Fruit fly (Drosophila melanogaster): ENCODE measurements around the gene Mrp4.

Mrp4 gene

DNA sequence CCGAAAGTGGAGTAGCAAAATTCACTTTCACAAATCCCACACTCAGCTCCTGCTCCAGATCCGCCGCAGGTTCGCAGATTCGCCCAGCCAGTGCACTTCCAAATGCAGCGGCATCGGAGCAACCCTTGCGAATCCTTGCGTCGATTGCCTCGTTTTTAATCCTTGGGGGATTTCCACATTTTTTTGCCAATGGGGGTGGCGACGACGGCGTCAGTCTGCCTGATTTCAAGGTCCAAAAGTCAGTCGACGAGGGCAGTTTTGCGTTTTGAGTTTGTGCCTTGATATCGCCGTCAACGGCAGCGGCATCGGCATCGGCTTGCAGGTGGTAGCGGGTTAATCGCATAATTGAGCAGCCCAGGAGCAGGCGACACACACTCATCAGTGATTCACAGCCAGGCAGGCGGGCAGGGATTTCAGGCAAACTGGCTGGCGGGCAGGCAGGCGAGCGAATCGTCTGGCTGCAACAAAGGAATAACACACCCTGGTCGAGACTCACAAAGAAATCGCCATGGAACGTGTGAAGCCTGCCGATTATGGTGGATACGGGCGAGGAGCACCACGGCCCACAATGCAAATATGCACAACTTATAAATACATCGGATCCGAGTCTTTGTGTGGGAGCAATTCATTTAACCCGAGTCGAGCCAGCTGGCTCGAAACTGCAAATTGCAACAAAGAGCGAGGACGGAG is 46.5 kb downstream of the Mrp4 start:
- TF ChIP-seq Rel (GFP tag; optimal IDR thresholded peaks at IDR 0.05) (no peak), Rel (tag; optimal IDR thresholded peaks at IDR 0.05) (peak; percentile 22), Hr78 (GFP tag; optimal IDR thresholded peaks at IDR 0.05) (no peak)

DNA sequence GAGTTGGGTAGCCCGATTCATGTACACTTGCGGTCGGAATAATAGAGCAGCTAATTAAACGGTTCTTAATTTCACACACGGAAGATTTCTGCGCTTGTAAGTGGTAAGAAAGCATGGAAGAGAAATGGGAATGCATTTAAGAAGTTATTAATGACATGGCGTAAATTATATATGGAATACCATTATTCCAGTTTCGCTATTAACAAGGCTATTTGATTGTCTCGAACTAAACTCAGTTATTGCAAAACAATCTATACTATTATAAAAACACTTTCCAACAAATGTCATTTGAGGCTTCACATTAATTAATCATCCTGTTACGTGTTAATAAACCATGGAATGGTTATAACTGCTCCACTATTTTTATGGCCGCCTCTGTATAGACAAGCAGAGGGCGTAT is 47.2 kb downstream of the Mrp4 start:
- TF ChIP-seq fru (GFP tag; optimal IDR thresholded peaks at IDR 0.05) (no peak), Abd-B (GFP tag; optimal IDR thresholded peaks at IDR 0.05) (no peak), psq (GFP tag; optimal IDR thresholded peaks at IDR 0.05) (no peak), Sp1 (GFP tag; optimal IDR thresholded peaks at IDR 0.05) (no peak), dmrt93B (GFP tag; optimal IDR thresholded peaks at IDR 0.05) (no peak), CG9705 (GFP tag; optimal IDR thresholded peaks at IDR 0.05) (no peak)

DNA sequence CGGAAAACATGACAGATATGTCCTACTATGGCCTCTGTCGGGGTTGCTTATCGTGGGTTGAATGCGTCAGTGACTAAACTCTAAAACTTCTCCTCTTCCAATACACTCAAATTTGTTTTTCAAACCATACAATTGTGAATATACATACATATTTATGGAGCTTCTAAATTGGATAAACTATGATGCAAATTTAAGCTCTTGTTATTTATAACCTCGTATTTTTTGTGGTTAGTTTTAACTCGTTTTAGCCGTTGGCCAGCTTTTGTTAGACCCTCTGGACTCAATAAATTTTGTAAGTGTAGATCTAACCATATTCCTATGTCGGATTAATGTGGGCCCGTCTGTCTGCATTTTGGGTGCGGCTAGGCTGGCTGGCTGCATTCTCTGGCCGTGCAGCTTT is 48.3 kb downstream of the Mrp4 start:
- TF ChIP-seq sage (GFP tag; optimal IDR thresholded peaks at IDR 0.05) (no peak), brk (GFP tag; optimal IDR thresholded peaks at IDR 0.05) (no peak), CG9705 (GFP tag; optimal IDR thresholded peaks at IDR 0.05) (no peak), pan (optimal IDR thresholded peaks at IDR 0.05) (no peak), CrebA (GFP tag; optimal IDR thresholded peaks at IDR 0.05; ENCODE audit: borderline replicate concordance) (no peak), jim (GFP tag; optimal IDR thresholded peaks at IDR 0.05) (no peak), Dfd (GFP tag; optimal IDR thresholded peaks at IDR 0.05) (no peak)

- TF ChIP-seq HLH106 (tag; optimal IDR thresholded peaks at IDR 0.05) (no peak), h (GFP tag; optimal IDR thresholded peaks at IDR 0.05) (no peak), usp (GFP tag; optimal IDR thresholded peaks at IDR 0.05) (no peak), pan (optimal IDR thresholded peaks at IDR 0.05) (no peak), Jra (GFP tag; optimal IDR thresholded peaks at IDR 0.05) (no peak), jim (GFP tag; optimal IDR thresholded peaks at IDR 0.05) (no peak), CrebA (GFP tag; optimal IDR thresholded peaks at IDR 0.05; ENCODE audit: borderline replicate concordance) (no peak), foxo (GFP tag; optimal IDR thresholded peaks at IDR 0.05) (no peak)
Measured at dm6 chr3R:11617849-11618248, 48.8 kb downstream of the Mrp4 start.

dm6 chr3R:11618879-11619278 is 49.8 kb downstream of the Mrp4 start:
- TF ChIP-seq Abd-B (GFP tag; optimal IDR thresholded peaks at IDR 0.05) (no peak), Rel (GFP tag; optimal IDR thresholded peaks at IDR 0.05) (no peak), Rel (tag; optimal IDR thresholded peaks at IDR 0.05) (no peak), psq (GFP tag; optimal IDR thresholded peaks at IDR 0.05) (no peak), brk (GFP tag; optimal IDR thresholded peaks at IDR 0.05) (no peak), HLH106 (tag; optimal IDR thresholded peaks at IDR 0.05) (no peak), CG32264 (GFP tag; optimal IDR thresholded peaks at IDR 0.05) (no peak), Hr83 (GFP tag; optimal IDR thresholded peaks at IDR 0.05; ENCODE audit: poor library complexity, severe bottlenecking) (no peak), tai (GFP tag; optimal IDR thresholded peaks at IDR 0.05) (no peak), fru (GFP tag; optimal IDR thresholded peaks at IDR 0.05) (no peak), CG9705 (GFP tag; optimal IDR thresholded peaks at IDR 0.05) (no peak), h (GFP tag; optimal IDR thresholded peaks at IDR 0.05) (no peak), dl (GFP tag; optimal IDR thresholded peaks at IDR 0.05; ENCODE audit: insufficient read depth in 1 of 2, partially characterized antibody in 2 of 2) (no peak), Hr78 (GFP tag; optimal IDR thresholded peaks at IDR 0.05) (no peak)

DNA sequence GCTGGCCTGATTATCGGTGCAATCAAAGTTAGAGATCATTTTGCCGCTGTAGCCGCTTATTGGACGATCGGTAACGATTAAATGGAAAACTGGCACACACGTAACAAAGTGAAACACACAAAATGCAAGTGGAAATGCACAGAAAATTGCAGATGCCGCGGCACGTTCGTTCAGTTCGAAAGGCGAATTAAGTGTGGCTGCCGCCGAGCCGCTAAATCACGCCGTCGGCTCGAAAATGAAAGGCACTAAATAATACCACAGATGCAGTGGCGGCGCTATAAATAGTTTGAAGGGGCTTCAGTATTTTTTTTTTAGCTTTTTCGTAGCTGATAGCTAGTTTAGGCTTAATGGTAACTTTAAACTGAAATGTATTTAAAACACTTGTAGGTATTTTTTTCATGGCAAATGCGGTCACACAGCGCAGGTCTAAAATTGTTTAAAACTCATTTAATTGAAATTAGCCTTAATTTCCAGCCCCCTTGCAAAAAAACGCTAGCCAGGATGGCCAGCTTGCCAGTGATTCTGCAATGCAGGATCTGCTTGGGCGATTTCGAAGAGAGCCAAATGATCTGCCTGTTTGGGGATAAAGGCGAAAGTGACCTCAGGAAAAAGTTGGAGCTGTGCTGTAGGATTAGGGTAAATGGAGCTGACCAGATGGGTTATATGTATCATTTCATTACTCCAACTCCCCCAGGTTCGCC is 50.8 kb downstream of the Mrp4 start, which contains the start of the genes Jupiter and CG14710:
Jupiter (minus strand) TSS at position 198 of the 701 bp plus-strand sequence.
CG14710 (plus strand) TSS at position 382 of the 701 bp plus-strand sequence.
- peak; percentile 76 for TF ChIP-seq Hnf4 (GFP tag; optimal IDR thresholded peaks at IDR 0.05)
- TF ChIP-seq Mio (GFP tag; optimal IDR thresholded peaks at IDR 0.05): no peak
- peak; percentile 62 for TF ChIP-seq sv (GFP tag; optimal IDR thresholded peaks at IDR 0.05)
- peak; percentile 29 for TF ChIP-seq Jra (GFP tag; optimal IDR thresholded peaks at IDR 0.05)
- TF ChIP-seq N (GFP tag; optimal IDR thresholded peaks at IDR 0.05): no peak
- peak; percentile 68 for TF ChIP-seq h (GFP tag; optimal IDR thresholded peaks at IDR 0.05)
- TF ChIP-seq Myc (optimal IDR thresholded peaks at IDR 0.05): peak; percentile 46
- TF ChIP-seq OdsH (GFP tag; optimal IDR thresholded peaks at IDR 0.05): peak; percentile 48
- peak; percentile 63 for TF ChIP-seq HLH106 (tag; optimal IDR thresholded peaks at IDR 0.05)
- TF ChIP-seq psq (GFP tag; optimal IDR thresholded peaks at IDR 0.05): peak; percentile 37
- peak; percentile 36 for TF ChIP-seq dsf (GFP tag; optimal IDR thresholded peaks at IDR 0.05; ENCODE audit: borderline replicate concordance)
- TF ChIP-seq Dif (GFP tag; optimal IDR thresholded peaks at IDR 0.05; ENCODE audit: partially characterized antibody): no peak
- no peak for TF ChIP-seq Rel (GFP tag; optimal IDR thresholded peaks at IDR 0.05)
- TF ChIP-seq Rel (tag; optimal IDR thresholded peaks at IDR 0.05): peak; percentile 47
- TF ChIP-seq Hr83 (GFP tag; optimal IDR thresholded peaks at IDR 0.05; ENCODE audit: poor library complexity, severe bottlenecking): peak; percentile 79
- TF ChIP-seq Sp1 (GFP tag; optimal IDR thresholded peaks at IDR 0.05): peak; percentile 60
- peak; percentile 67 for TF ChIP-seq ey (GFP tag; optimal IDR thresholded peaks at IDR 0.05)
- TF ChIP-seq foxo (GFP tag; optimal IDR thresholded peaks at IDR 0.05): peak in 1 of 2 experiments; percentile 73
- TF ChIP-seq woc (GFP tag; optimal IDR thresholded peaks at IDR 0.05): peak; percentile 37
- no peak for TF ChIP-seq CrebA (GFP tag; optimal IDR thresholded peaks at IDR 0.05; ENCODE audit: borderline replicate concordance)
- TF ChIP-seq br (GFP tag; optimal IDR thresholded peaks at IDR 0.05): peak; percentile 3
- TF ChIP-seq sage (GFP tag; optimal IDR thresholded peaks at IDR 0.05): no peak
- TF ChIP-seq Abd-B (GFP tag; optimal IDR thresholded peaks at IDR 0.05): no peak
- TF ChIP-seq fru (GFP tag; optimal IDR thresholded peaks at IDR 0.05): peak; percentile 60
- TF ChIP-seq rgr (GFP tag; optimal IDR thresholded peaks at IDR 0.05): peak; percentile 33

Measured in whole organism, wandering third instar larva.